Comparison of ENCODE assay signal across 4 fruit fly cellular contexts in genomic region chrX:16830081-16830480, dm6.
TF ChIP-seq lines count a peak whose summit lies in the region.

No protein-coding gene starts in this region.

- no peak for TF ChIP-seq CTCF in whole organism, embryonic (GFP tag; optimal IDR thresholded peaks at IDR 0.05; lab: Kevin White, UChicago)

TF ChIP-seq in whole organism, adult, 20 proteins besides CTCF, POLR2A, EP300 and RAD21:
- TF ChIP-seq tj (GFP tag; optimal IDR thresholded peaks at IDR 0.05; lab: Kevin White, UChicago) (peak; percentile 95), CG11617 (GFP tag; optimal IDR thresholded peaks at IDR 0.05; lab: Kevin White, UChicago) (no peak), CG1620 (GFP tag; optimal IDR thresholded peaks at IDR 0.05; lab: Kevin White, UChicago) (peak; percentile 7), CG14711 (tag; optimal IDR thresholded peaks at IDR 0.05; lab: Kevin White, UChicago) (no peak), CG5204 (GFP tag; optimal IDR thresholded peaks at IDR 0.05; lab: Kevin White, UChicago) (no peak), ovo (GFP tag; optimal IDR thresholded peaks at IDR 0.05; lab: Kevin White, UChicago) (no peak), Clk (GFP tag; optimal IDR thresholded peaks at IDR 0.05; lab: Kevin White, UChicago) (no peak), CG33017 (tag; optimal IDR thresholded peaks at IDR 0.05; lab: Kevin White, UChicago) (no peak), CG7045 (GFP tag; optimal IDR thresholded peaks at IDR 0.05; lab: Kevin White, UChicago) (no peak), bab1 (GFP tag; optimal IDR thresholded peaks at IDR 0.05; lab: Kevin White, UChicago) (peak; percentile 38), Hr96 (GFP tag; optimal IDR thresholded peaks at IDR 0.05; lab: Kevin White, UChicago) (no peak), CG7101 (tag; optimal IDR thresholded peaks at IDR 0.05; lab: Kevin White, UChicago) (no peak), Mnt (GFP tag; optimal IDR thresholded peaks at IDR 0.05; lab: Kevin White, UChicago) (no peak), cnc (optimal IDR thresholded peaks at IDR 0.05; lab: Kevin White, UChicago) (no peak), pad (GFP tag; optimal IDR thresholded peaks at IDR 0.05; lab: Kevin White, UChicago) (no peak), cic (GFP tag; optimal IDR thresholded peaks at IDR 0.05; lab: Kevin White, UChicago) (no peak), kay (GFP tag; lab: Kevin White, UChicago; ENCODE audit: borderline replicate concordance) (no peak), toe (GFP tag; optimal IDR thresholded peaks at IDR 0.05; lab: Kevin White, UChicago) (no peak), Crg-1 (GFP tag; optimal IDR thresholded peaks at IDR 0.05; lab: Kevin White, UChicago) (no peak), CG12768 (GFP tag; optimal IDR thresholded peaks at IDR 0.05; lab: Kevin White, UChicago) (no peak)

TF ChIP-seq in whole organism, embryonic, 481 proteins besides CTCF, POLR2A, EP300 and RAD21:
- TF ChIP-seq D19A (tag; optimal IDR thresholded peaks at IDR 0.05; lab: Kevin White, UChicago) (no peak), CG13424 (tag; optimal IDR thresholded peaks at IDR 0.05; lab: Kevin White, UChicago) (no peak), CG13287 (GFP tag; IDR thresholded peaks at IDR 0.05; lab: Robert Waterston, UW; ENCODE audit: partially characterized antibody) (no peak), sens (GFP tag; lab: Kevin White, UChicago) (peak; percentile 74)

TF ChIP-seq in whole organism, prepupa, 60 proteins besides CTCF, POLR2A, EP300 and RAD21:
- TF ChIP-seq achi (GFP tag; optimal IDR thresholded peaks at IDR 0.05; lab: Kevin White, UChicago) (peak; percentile 19), CG3032 (tag; optimal IDR thresholded peaks at IDR 0.05; lab: Kevin White, UChicago) (no peak), CG9139 (GFP tag; optimal IDR thresholded peaks at IDR 0.05; lab: Kevin White, UChicago) (no peak), acj6 (GFP tag; optimal IDR thresholded peaks at IDR 0.05; lab: Kevin White, UChicago) (peak; percentile 6), CG32006 (GFP tag; optimal IDR thresholded peaks at IDR 0.05; lab: Kevin White, UChicago) (peak; percentile 36), CG11762 (GFP tag; optimal IDR thresholded peaks at IDR 0.05; lab: Kevin White, UChicago; ENCODE audit: insufficient read depth) (no peak), Eip93F (GFP tag; optimal IDR thresholded peaks at IDR 0.05; lab: Kevin White, UChicago) (no peak), CG11294 (GFP tag; IDR thresholded peaks at IDR 0.05; lab: Robert Waterston, UW) (no peak), ss (GFP tag; optimal IDR thresholded peaks at IDR 0.05; lab: Kevin White, UChicago) (no peak), CG8119 (GFP tag; IDR thresholded peaks at IDR 0.05; lab: Robert Waterston, UW) (peak; percentile 24; the same call in 1 of the 3 replicates), Sox14 (GFP tag; optimal IDR thresholded peaks at IDR 0.05; lab: Kevin White, UChicago) (peak; percentile 8), CG7368 (GFP tag; optimal IDR thresholded peaks at IDR 0.05; lab: Kevin White, UChicago) (no peak), Hr4 (GFP tag; optimal IDR thresholded peaks at IDR 0.05; lab: Kevin White, UChicago) (peak; percentile 0), fd59A (GFP tag; optimal IDR thresholded peaks at IDR 0.05; lab: Kevin White, UChicago) (no peak), CG8632 (GFP tag; optimal IDR thresholded peaks at IDR 0.05; lab: Kevin White, UChicago) (no peak), OdsH (GFP tag; optimal IDR thresholded peaks at IDR 0.05; lab: Kevin White, UChicago) (peak; percentile 45), esn (GFP tag; optimal IDR thresholded peaks at IDR 0.05; lab: Kevin White, UChicago) (peak; percentile 1), Eip78C (GFP tag; lab: Kevin White, UChicago) (peak; percentile 76), dsx (GFP tag; optimal IDR thresholded peaks at IDR 0.05; lab: Kevin White, UChicago; ENCODE audit: poor library complexity, severe bottlenecking) (no peak)

TF ChIP-seq in whole organism, pupa, 21 proteins besides CTCF, POLR2A, EP300 and RAD21:
- TF ChIP-seq CG34367 (tag; optimal IDR thresholded peaks at IDR 0.05; lab: Kevin White, UChicago), result no peak
- peak; percentile 10; the same call in 1 of the 3 replicates for TF ChIP-seq CG4496 (GFP tag; IDR thresholded peaks at IDR 0.05; lab: Robert Waterston, UW)
- no peak for TF ChIP-seq CG12605 (GFP tag; IDR thresholded peaks at IDR 0.05; lab: Robert Waterston, UW)
- peak; percentile 14 for TF ChIP-seq CG9948 (tag; optimal IDR thresholded peaks at IDR 0.05; lab: Kevin White, UChicago)
- TF ChIP-seq Ets98B (GFP tag; IDR thresholded peaks at IDR 0.05; lab: Robert Waterston, UW), result no peak
- no peak for TF ChIP-seq CG14655 (GFP tag; optimal IDR thresholded peaks at IDR 0.05; lab: Kevin White, UChicago)
- no peak for TF ChIP-seq fd96Ca (GFP tag; IDR thresholded peaks at IDR 0.05; lab: Robert Waterston, UW)
- TF ChIP-seq CG17806 (tag; optimal IDR thresholded peaks at IDR 0.05; lab: Kevin White, UChicago), result no peak
TF ChIP-seq in whole organism, pupa: peak in this region for 2.
